Worm (Caenorhabditis elegans): ENCODE measurements around the gene gbb-2.

- TF ChIP-seq lsy-2 (tag; optimal IDR thresholded peaks at IDR 0.05) (no peak), fkh-10 (GFP tag; optimal IDR thresholded peaks at IDR 0.05) (no peak), nhr-71 (tag; optimal IDR thresholded peaks at IDR 0.05) (no peak), tbx-2 (tag; optimal IDR thresholded peaks at IDR 0.05) (no peak), ces-1 (GFP tag; optimal IDR thresholded peaks at IDR 0.05) (no peak), lin-14 (GFP tag; optimal IDR thresholded peaks at IDR 0.05) (no peak), ztf-11 (tag; optimal IDR thresholded peaks at IDR 0.05) (no peak), aly-2 (tag; optimal IDR thresholded peaks at IDR 0.05) (no peak), lin-13 (GFP tag; optimal IDR thresholded peaks at IDR 0.05) (no peak), blmp-1 (tag; optimal IDR thresholded peaks at IDR 0.05) (no peak), Y116A8C.19 (tag; optimal IDR thresholded peaks at IDR 0.05; ENCODE audit: borderline replicate concordance) (no peak), nhr-84 (tag; optimal IDR thresholded peaks at IDR 0.05) (no peak), lin-15B (tag; optimal IDR thresholded peaks at IDR 0.05) (no peak)
These were observed 59.2 kb downstream of the gbb-2 start for ce11 chrIV:4447367-4447766.
